Worm (Caenorhabditis elegans) whole organism, young adult: Measurements from ENCODE around the gene prmt-1.
A peak's percentile ranks its signal among the peaks of the same experiment; 100 is the strongest.

Experiments used
- B0261.1 ChIP-seq: sonication (generic microtip); optimal IDR thresholded peaks from 2 replicates; lab custom pipeline; 2016; ENCODE audit warnings: mild to moderate bottlenecking, missing genetic modification characterization, moderate library complexity, missing compliant biosample characterization
- B0336.3 ChIP-seq: fragments of 200-800 bp; sonication (Bioruptor generic); IDR thresholded peaks from 2 replicates; pipeline ENCODE4 v1.3.6; 2022; ENCODE audit warnings: missing genetic modification characterization, missing compliant biosample characterization
- C17E4.6 ChIP-seq: fragments of 200-800 bp; sonication (Bioruptor generic); IDR thresholded peaks from 2 replicates; pipeline ENCODE4 v1.3.6; 2022; ENCODE audit warnings: missing genetic modification reagents, missing genetic modification characterization, missing compliant biosample characterization
- D2030.7 ChIP-seq: fragments of 200-800 bp; sonication (Bioruptor generic); IDR thresholded peaks from 2 replicates; pipeline ENCODE4 v1.3.6; 2022; ENCODE audit warnings: missing genetic modification reagents, missing genetic modification characterization, missing compliant biosample characterization
- F37B4.10 ChIP-seq: fragments of 200-800 bp; sonication (Bioruptor generic); IDR thresholded peaks from 2 replicates; pipeline ENCODE4 v1.3.6; 2022; ENCODE audit warnings: missing genetic modification characterization, missing compliant biosample characterization
- F49E8.2 ChIP-seq: sonication (generic microtip); optimal IDR thresholded peaks from 3 replicates; lab custom pipeline; 2017; ENCODE audit warnings: missing genetic modification characterization, mild to moderate bottlenecking, missing compliant biosample characterization, antibody characterized with exemption, moderate library complexity; ENCODE audit not compliant: insufficient read depth
- F52B5.7 ChIP-seq: sonication (generic microtip); optimal IDR thresholded peaks from 2 replicates; lab custom pipeline; 2016; ENCODE audit warnings: mild to moderate bottlenecking, missing genetic modification characterization, missing compliant biosample characterization
- F57A8.1 ChIP-seq: fragments of 200-800 bp; sonication (Bioruptor generic); optimal IDR thresholded peaks from 2 replicates; lab custom pipeline; 2018; ENCODE audit warnings: mild to moderate bottlenecking, missing genetic modification characterization, moderate library complexity, missing compliant biosample characterization
- T07F8.4 ChIP-seq: sonication (generic microtip); optimal IDR thresholded peaks from 2 replicates; lab custom pipeline; 2016; ENCODE audit warnings: mild to moderate bottlenecking, missing genetic modification characterization, moderate library complexity, missing compliant biosample characterization
- Y53G8AR.9 ChIP-seq: fragments of 200-800 bp; sonication (Bioruptor generic); conservative IDR thresholded peaks from 2 replicates; pipeline ENCODE4 v1.3.6; 2022; ENCODE audit warnings: missing genetic modification reagents, missing genetic modification characterization, missing compliant biosample characterization
- ZK185.1 ChIP-seq: sonication (generic microtip); optimal IDR thresholded peaks from 2 replicates; lab custom pipeline; 2016; ENCODE audit warnings: mild to moderate bottlenecking, missing genetic modification characterization, missing compliant biosample characterization; ENCODE audit not compliant: poor library complexity, severe bottlenecking
- aptf-3 ChIP-seq: fragments of 200-800 bp; sonication (Bioruptor generic); IDR thresholded peaks from 2 replicates; pipeline ENCODE4 v1.3.6; 2022; ENCODE audit warnings: missing genetic modification characterization, missing compliant biosample characterization
- atf-7 ChIP-seq: sonication (generic microtip); optimal IDR thresholded peaks from 2 replicates; lab custom pipeline; 2017; ENCODE audit warnings: mild to moderate bottlenecking, missing genetic modification characterization, missing compliant biosample characterization
- attf-3 ChIP-seq: fragments of 200-800 bp; sonication (Bioruptor generic); conservative IDR thresholded peaks from 2 replicates; pipeline ENCODE4 v1.3.6; 2022; ENCODE audit warnings: missing genetic modification reagents, missing genetic modification characterization, missing compliant biosample characterization
- attf-6 ChIP-seq: fragments of 200-800 bp; sonication (Bioruptor generic); IDR thresholded peaks from 2 replicates; pipeline ENCODE4 v1.3.6; 2022; ENCODE audit warnings: missing genetic modification reagents, missing genetic modification characterization, missing compliant biosample characterization
- bed-1 ChIP-seq: fragments of 200-800 bp; sonication (Bioruptor generic); IDR thresholded peaks from 2 replicates; pipeline ENCODE4 v1.3.6; 2022; ENCODE audit warnings: missing genetic modification reagents, missing genetic modification characterization, missing compliant biosample characterization
- bed-2 ChIP-seq: fragments of 200-800 bp; sonication (Bioruptor generic); IDR thresholded peaks from 2 replicates; pipeline ENCODE4 v1.3.6; 2022; ENCODE audit warnings: missing genetic modification reagents, missing genetic modification characterization, missing compliant biosample characterization
- cebp-2 ChIP-seq: fragments of 200-800 bp; sonication (Bioruptor generic); IDR thresholded peaks from 2 replicates; pipeline ENCODE4 v1.3.6; 2022; ENCODE audit warnings: missing genetic modification characterization, missing compliant biosample characterization
- ceh-100 ChIP-seq: fragments of 200-800 bp; sonication (Bioruptor generic); IDR thresholded peaks from 2 replicates; pipeline ENCODE4 v1.3.6; 2022; ENCODE audit warnings: missing genetic modification reagents, missing genetic modification characterization, missing compliant biosample characterization
- chd-7 ChIP-seq: sonication (generic microtip); optimal IDR thresholded peaks from 2 replicates; lab custom pipeline; 2016; ENCODE audit warnings: mild to moderate bottlenecking, missing genetic modification characterization, moderate library complexity, missing compliant biosample characterization
- dox-1 ChIP-seq: fragments of 200-800 bp; sonication (Bioruptor generic); IDR thresholded peaks from 2 replicates; pipeline ENCODE4 v1.3.6; 2022; ENCODE audit warnings: missing genetic modification reagents, missing genetic modification characterization, missing compliant biosample characterization
- dpff-1 ChIP-seq: sonication (generic microtip); optimal IDR thresholded peaks from 2 replicates; lab custom pipeline; 2017; ENCODE audit warnings: mild to moderate bottlenecking, missing genetic modification characterization, missing compliant biosample characterization
- efl-1 ChIP-seq: fragments of 150-350 bp; optimal IDR thresholded peaks from 2 replicates; lab custom pipeline; 2014; ENCODE audit warnings: missing biosample characterization, missing genetic modification reagents, missing genetic modification characterization
- egrh-3 ChIP-seq: fragments of 200-800 bp; sonication (Bioruptor generic); IDR thresholded peaks from 2 replicates; pipeline ENCODE4 v1.3.6; 2022; ENCODE audit warnings: missing genetic modification reagents, missing genetic modification characterization, missing compliant biosample characterization
- fkh-3 ChIP-seq: sonication (generic microtip); optimal IDR thresholded peaks from 2 replicates; lab custom pipeline; 2016; ENCODE audit warnings: mild to moderate bottlenecking, missing genetic modification characterization, missing compliant biosample characterization
- gei-17 ChIP-seq: fragments of 200-800 bp; sonication (Bioruptor generic); optimal IDR thresholded peaks from 2 replicates; lab custom pipeline; 2018; ENCODE audit warnings: mild to moderate bottlenecking, missing genetic modification characterization, missing compliant biosample characterization
- hlh-12 ChIP-seq: sonication (generic microtip); optimal IDR thresholded peaks from 2 replicates; lab custom pipeline; 2016; ENCODE audit warnings: missing genetic modification characterization, missing compliant biosample characterization
- hrde-1 ChIP-seq: sonication (generic microtip); optimal IDR thresholded peaks from 2 replicates; lab custom pipeline; 2016; ENCODE audit warnings: missing genetic modification characterization, mild to moderate bottlenecking, missing compliant biosample characterization, moderate library complexity, missing genotype, missing genetic modification reagents, borderline replicate concordance
- let-607 ChIP-seq, 2 experiments: fragments of 200-800 bp in 1 of 2; sonication (Bioruptor generic) in 1 of 2; sonication (generic microtip) in 1 of 2; optimal IDR thresholded peaks; 2 replicates each; lab custom pipeline; 2016 to 2018; ENCODE audit warnings: mild to moderate bottlenecking in 2 of 2, missing compliant biosample characterization in 2 of 2, missing genetic modification characterization in 2 of 2, moderate library complexity in 2 of 2, missing genotype in 1 of 2
- lin-26 ChIP-seq: fragments of 200-800 bp; sonication (Bioruptor generic); IDR thresholded peaks from 2 replicates; pipeline ENCODE4 v1.3.6; 2022; ENCODE audit warnings: missing genetic modification reagents, missing genetic modification characterization, missing compliant biosample characterization
- lin-54 ChIP-seq: fragments of 200-800 bp; sonication (Bioruptor generic); optimal IDR thresholded peaks from 2 replicates; lab custom pipeline; 2018; ENCODE audit warnings: mild to moderate bottlenecking, missing genetic modification characterization, missing compliant biosample characterization
- madf-6 ChIP-seq: fragments of 200-800 bp; sonication (Bioruptor generic); IDR thresholded peaks from 2 replicates; pipeline ENCODE4 v1.3.6; 2022; ENCODE audit warnings: missing genetic modification reagents, missing genetic modification characterization, missing compliant biosample characterization
- mxl-1 ChIP-seq: sonication (generic microtip); optimal IDR thresholded peaks from 2 replicates; lab custom pipeline; 2016; ENCODE audit warnings: missing genetic modification characterization, missing compliant biosample characterization
- nfya-1 ChIP-seq: sonication (generic microtip); optimal IDR thresholded peaks from 2 replicates; lab custom pipeline; 2017; ENCODE audit warnings: antibody characterized with exemption, missing compliant biosample characterization, missing genetic modification characterization, borderline replicate concordance; ENCODE audit not compliant: insufficient read depth
- nfyb-1 ChIP-seq: fragments of 200-800 bp; sonication (Bioruptor generic); IDR thresholded peaks from 2 replicates; pipeline ENCODE4 v1.3.6; 2022; ENCODE audit warnings: missing genetic modification reagents, missing genetic modification characterization, missing compliant biosample characterization
- nhr-120 ChIP-seq: fragments of 200-800 bp; sonication (Bioruptor generic); IDR thresholded peaks from 2 replicates; pipeline ENCODE4 v1.3.6; 2022; ENCODE audit warnings: missing genetic modification characterization, missing compliant biosample characterization
- snpc-1.1 ChIP-seq: sonication (generic microtip); optimal IDR thresholded peaks from 2 replicates; lab custom pipeline; 2017; ENCODE audit warnings: missing genetic modification characterization, mild to moderate bottlenecking, missing compliant biosample characterization, antibody characterized with exemption, moderate library complexity, missing genotype, missing genetic modification reagents; ENCODE audit not compliant: insufficient read depth
- snpc-1.3 ChIP-seq: sonication (generic microtip); optimal IDR thresholded peaks from 2 replicates; lab custom pipeline; 2017; ENCODE audit warnings: missing genetic modification characterization, mild to moderate bottlenecking, missing compliant biosample characterization, antibody characterized with exemption, moderate library complexity, missing genotype, missing genetic modification reagents; ENCODE audit not compliant: insufficient read depth
- snpc-3.4 ChIP-seq: sonication (generic microtip); optimal IDR thresholded peaks from 2 replicates; lab custom pipeline; 2017; ENCODE audit warnings: missing genetic modification characterization, mild to moderate bottlenecking, missing compliant biosample characterization, antibody characterized with exemption, moderate library complexity, missing genotype, missing genetic modification reagents
- unc-130 ChIP-seq: sonication (generic microtip); optimal IDR thresholded peaks from 2 replicates; lab custom pipeline; 2016; ENCODE audit warnings: missing genetic modification reagents, missing genetic modification characterization, missing compliant biosample characterization
- zfh-2 ChIP-seq: fragments of 200-800 bp; sonication (Bioruptor generic); conservative IDR thresholded peaks from 2 replicates; pipeline ENCODE4 v1.3.6; 2022; ENCODE audit warnings: missing genetic modification reagents, missing genetic modification characterization, missing compliant biosample characterization
- ztf-25 ChIP-seq: fragments of 200-800 bp; sonication (Bioruptor generic); IDR thresholded peaks from 2 replicates; pipeline ENCODE4 v1.3.6; 2022; ENCODE audit warnings: missing genetic modification reagents, missing genetic modification characterization, missing compliant biosample characterization
- ztf-26 ChIP-seq: sonication (generic microtip); optimal IDR thresholded peaks from 2 replicates; lab custom pipeline; 2017; ENCODE audit warnings: missing genetic modification characterization, missing compliant biosample characterization
- ztf-28 ChIP-seq: fragments of 200-800 bp; sonication (Bioruptor generic); IDR thresholded peaks from 2 replicates; pipeline ENCODE4 v1.3.6; 2022; ENCODE audit warnings: missing genetic modification reagents, missing genetic modification characterization, missing compliant biosample characterization
- ztf-3 ChIP-seq: fragments of 200-800 bp; sonication (Bioruptor generic); optimal IDR thresholded peaks from 2 replicates; lab custom pipeline; 2018; ENCODE audit warnings: mild to moderate bottlenecking, missing genetic modification characterization, missing compliant biosample characterization

The prmt-1 gene

DNA sequence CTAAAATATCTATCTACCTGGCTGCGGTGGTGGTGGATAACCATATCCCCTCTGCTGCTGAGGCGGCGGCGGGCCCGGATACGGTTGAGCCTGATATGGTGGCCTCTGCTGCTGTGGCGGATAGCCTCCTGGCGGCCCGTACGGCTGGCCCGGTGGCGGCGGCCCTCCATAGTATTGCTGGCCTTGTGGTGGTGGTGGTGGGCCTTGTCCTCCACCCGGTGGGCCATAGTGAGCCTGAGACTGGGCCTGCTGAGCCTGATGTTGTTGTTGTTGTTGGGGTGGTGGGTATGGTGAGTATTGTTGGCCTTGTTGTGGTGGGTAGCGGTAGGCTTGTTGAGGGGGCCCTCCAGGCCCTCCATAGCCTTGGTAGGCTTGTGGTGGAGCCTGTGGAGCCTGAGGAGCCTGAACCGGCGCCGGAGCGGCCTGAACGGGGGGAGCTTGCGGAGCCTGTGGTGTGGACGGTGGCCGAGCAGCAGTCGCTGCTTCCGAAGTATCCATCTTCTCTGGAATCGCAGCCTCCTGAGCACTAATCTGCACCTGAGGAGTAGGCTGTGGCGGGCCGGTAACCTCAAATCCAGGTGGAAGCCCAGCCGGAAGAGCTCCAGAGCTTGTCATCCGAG, 28.2 kb downstream of the prmt-1 start:
- no peak for TF ChIP-seq madf-6 (GFP tag; lab: Robert Waterston, UW)
- no peak for TF ChIP-seq unc-130
- peak; percentile 62 for TF ChIP-seq fkh-3 (tag; lab: Kevin White, UChicago)
- TF ChIP-seq chd-7 (tag; lab: Kevin White, UChicago): peak; percentile 6
- TF ChIP-seq ztf-28 (GFP tag; lab: Robert Waterston, UW): 0 out of 2 replicates have a peak, but pooled peaks have one; percentile 44
- no peak for TF ChIP-seq lin-54
- TF ChIP-seq zfh-2: peak; percentile 83
- 0 out of 2 replicates have a peak, but pooled peaks have one; percentile 18 for TF ChIP-seq nfyb-1 (GFP tag; lab: Robert Waterston, UW)
- TF ChIP-seq egrh-3 (GFP tag; lab: Robert Waterston, UW): peak; percentile 90
- no peak for TF ChIP-seq D2030.7 (GFP tag; lab: Robert Waterston, UW)
- TF ChIP-seq B0261.1: no peak
- no peak for TF ChIP-seq T07F8.4 (tag; lab: Kevin White, UChicago)
- no peak for TF ChIP-seq ztf-26
- TF ChIP-seq B0336.3: 0 out of 2 replicates have a peak, but pooled peaks have one; percentile 19
- TF ChIP-seq lin-26 (GFP tag; lab: Robert Waterston, UW): 0 out of 2 replicates have a peak, but pooled peaks have one; percentile 18

DNA sequence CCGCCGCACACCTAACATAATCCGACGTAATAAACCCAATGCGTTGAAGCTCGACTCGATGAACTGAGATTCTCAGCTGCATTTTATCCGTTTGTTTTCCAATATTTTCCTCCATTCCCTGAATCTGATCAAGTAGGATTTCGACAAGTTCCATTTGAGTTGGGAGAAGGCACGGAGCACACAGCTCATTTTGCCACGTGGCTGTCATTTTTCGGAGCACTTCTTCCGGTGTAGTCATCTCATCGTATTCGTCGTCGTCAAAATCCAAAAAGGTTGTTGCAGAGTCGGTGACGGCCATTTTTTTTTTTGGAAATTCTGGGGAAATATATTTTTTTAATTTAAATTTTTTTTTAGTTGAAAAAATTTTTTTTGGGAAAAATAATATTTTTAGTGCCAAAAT, 32.1 kb downstream of the prmt-1 start, which contains the start of gene sld-5:
TSS of gene sld-5 (minus strand) at position 317 of the 400 bp plus-strand sequence.
- TF ChIP-seq attf-3 (GFP tag; lab: Robert Waterston, UW) (no peak), F52B5.7 (no peak), cebp-2 (no peak), atf-7 (no peak), snpc-1.1 (tag; lab: Kevin White, UChicago) (no peak), snpc-1.3 (tag; lab: Kevin White, UChicago) (no peak), nhr-120 (GFP tag; lab: Robert Waterston, UW) (no peak), zfh-2 (no peak), efl-1 (no peak), Y53G8AR.9 (GFP tag; lab: Robert Waterston, UW) (no peak), mxl-1 (tag; lab: Kevin White, UChicago) (no peak), C17E4.6 (no peak), dox-1 (no peak), let-607 (tag; optimal IDR thresholded peaks at IDR 0.05; lab: Kevin White, UChicago) (no peak), nfya-1 (no peak)

DNA sequence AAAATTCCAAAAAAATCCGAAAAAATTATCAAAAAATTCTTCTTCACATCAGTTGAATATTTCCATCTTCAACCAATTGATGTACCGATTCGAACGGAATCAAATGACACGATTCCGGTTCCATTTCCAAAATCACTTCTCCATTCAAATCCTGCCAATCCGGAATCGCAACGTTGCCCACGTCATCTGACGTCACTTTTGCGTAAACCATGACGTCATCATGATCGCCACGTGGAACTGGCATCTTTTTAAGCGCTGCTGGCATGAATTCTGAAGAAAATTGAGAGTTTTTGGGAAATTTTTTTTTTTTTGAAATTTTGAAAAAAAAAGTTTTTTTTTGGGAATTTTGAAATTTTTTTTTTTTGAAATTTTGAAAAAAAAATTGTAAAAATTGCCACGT, 34.3 kb downstream of the prmt-1 start:
- TF ChIP-seq ztf-3 (GFP tag; lab: Kevin White, UChicago) (no peak), aptf-3 (GFP tag; lab: Robert Waterston, UW) (no peak), F37B4.10 (GFP tag; lab: Robert Waterston, UW) (no peak), bed-2 (GFP tag; lab: Robert Waterston, UW) (no peak), dpff-1 (tag; lab: Kevin White, UChicago) (no peak), ceh-100 (GFP tag; lab: Robert Waterston, UW) (no peak), ztf-25 (no peak), hrde-1 (tag; lab: Kevin White, UChicago) (no peak), bed-1 (GFP tag; lab: Robert Waterston, UW) (no peak), F57A8.1 (GFP tag; lab: Kevin White, UChicago) (no peak), F52B5.7 (no peak), egrh-3 (GFP tag; lab: Robert Waterston, UW) (no peak), attf-6 (GFP tag; lab: Robert Waterston, UW) (no peak), ZK185.1 (tag; lab: Kevin White, UChicago) (no peak), gei-17 (GFP tag; lab: Kevin White, UChicago) (no peak), F49E8.2 (tag; lab: Kevin White, UChicago) (no peak), snpc-3.4 (tag; lab: Kevin White, UChicago) (no peak), hlh-12 (tag; lab: Kevin White, UChicago) (no peak)
